Worm (Caenorhabditis elegans) whole organism, L4/young adult: ENCODE results near the gene ndx-3.

Experiments used
- dao-5 ChIP-seq: sonication (generic microtip); optimal IDR thresholded peaks from 2 replicates; lab custom pipeline; 2016; ENCODE audit warnings: missing genotype, missing genetic modification characterization, moderate library complexity, missing compliant biosample characterization
- him-1 ChIP-seq: sonication (generic microtip); optimal IDR thresholded peaks from 2 replicates; lab custom pipeline; 2016; ENCODE audit warnings: missing genotype, missing genetic modification reagents, missing genetic modification characterization, missing compliant biosample characterization

- TF ChIP-seq him-1 (tag; lab: Kevin White, UChicago), result no peak
- no peak for TF ChIP-seq dao-5 (tag; lab: Kevin White, UChicago)
Measured at ce11 chrII:4966576-4966975, 13.2 kb downstream of the ndx-3 start.
